Fruit fly (Drosophila melanogaster) whole organism, embryonic: ENCODE results near the gene Rab9D.

Experiments used
- ATbp ChIP-seq: fragments of 200-800 bp; sonication (Bioruptor generic); optimal IDR thresholded peaks from 2 replicates; lab custom pipeline; 2017; ENCODE audit warnings: missing biosample characterization, mild to moderate bottlenecking, missing genetic modification characterization, missing genetic modification reagents
- B-H1 ChIP-seq: fragments of 200-800 bp; sonication (Bioruptor generic); IDR thresholded peaks from 3 replicates; pipeline ENCODE4 v1.3.6; 2022; ENCODE audit warnings: missing biosample characterization, missing genetic modification characterization
- Blimp-1 ChIP-seq: fragments of 200-800 bp; sonication (Bioruptor generic); optimal IDR thresholded peaks from 3 replicates; lab custom pipeline; 2018; ENCODE audit warnings: missing biosample characterization, missing genetic modification characterization, mild to moderate bottlenecking, moderate library complexity, missing genetic modification reagents
- CG10209 ChIP-seq: fragments of 200-800 bp; sonication (Bioruptor generic); optimal IDR thresholded peaks from 3 replicates; lab custom pipeline; 2017; ENCODE audit warnings: missing biosample characterization, mild to moderate bottlenecking, missing genetic modification characterization, missing genetic modification reagents
- CG1024 ChIP-seq: fragments of 200-800 bp; sonication (Bioruptor generic); IDR thresholded peaks from 2 replicates; pipeline ENCODE4 v1.3.6; 2022; ENCODE audit warnings: missing biosample characterization, missing genetic modification characterization
- CG10543 ChIP-seq: fragments of 200-800 bp; sonication (Bioruptor generic); optimal IDR thresholded peaks from 3 replicates; lab custom pipeline; 2017; ENCODE audit warnings: missing biosample characterization, mild to moderate bottlenecking, missing genetic modification characterization, moderate library complexity
- CG11093 ChIP-seq: fragments of 200-800 bp; sonication (Bioruptor generic); IDR thresholded peaks from 3 replicates; pipeline ENCODE4 v1.3.6; 2022; ENCODE audit warnings: missing biosample characterization, missing genetic modification characterization
- CG12659 ChIP-seq: fragments of 200-800 bp; sonication (Bioruptor generic); optimal IDR thresholded peaks from 3 replicates; lab custom pipeline; 2017; ENCODE audit warnings: mild to moderate bottlenecking, missing biosample characterization, missing genetic modification reagents, missing genetic modification characterization
- CG12744 ChIP-seq: fragments of 200-800 bp; sonication (Bioruptor generic); optimal IDR thresholded peaks from 2 replicates; lab custom pipeline; 2016; ENCODE audit warnings: missing biosample characterization, missing genetic modification characterization
- CG13123 ChIP-seq: fragments of 200-800 bp; sonication (Bioruptor generic); optimal IDR thresholded peaks from 2 replicates; lab custom pipeline; 2016; ENCODE audit warnings: missing biosample characterization, missing genetic modification characterization
- CG15479 ChIP-seq: fragments of 200-800 bp; sonication (Bioruptor generic); optimal IDR thresholded peaks from 3 replicates; lab custom pipeline; 2019; ENCODE audit warnings: missing biosample characterization, mild to moderate bottlenecking, missing genetic modification characterization, moderate library complexity
- CG18011 ChIP-seq: fragments of 200-800 bp; sonication (Bioruptor generic); optimal IDR thresholded peaks from 2 replicates; lab custom pipeline; 2017; ENCODE audit warnings: missing biosample characterization, missing genetic modification characterization, mild to moderate bottlenecking, moderate library complexity, missing genotype
- CG3847 ChIP-seq: fragments of 200-800 bp; sonication (Bioruptor generic); IDR thresholded peaks from 2 replicates; pipeline ENCODE4 v1.3.6; 2022; ENCODE audit warnings: missing biosample characterization, missing genetic modification characterization
- CG3995 ChIP-seq: fragments of 200-800 bp; sonication (Bioruptor generic); optimal IDR thresholded peaks from 3 replicates; lab custom pipeline; 2016; ENCODE audit warnings: missing biosample characterization, missing genetic modification characterization
- CG4328 ChIP-seq: fragments of 200-800 bp; sonication (Bioruptor generic); optimal IDR thresholded peaks from 3 replicates; lab custom pipeline; 2017; ENCODE audit warnings: missing biosample characterization, missing genetic modification reagents, missing genetic modification characterization
- CG6683 ChIP-seq: fragments of 200-800 bp; sonication (Bioruptor generic); optimal IDR thresholded peaks from 2 replicates; lab custom pipeline; 2017; ENCODE audit warnings: missing biosample characterization, mild to moderate bottlenecking, missing genetic modification characterization, missing genetic modification reagents
- CG8388 ChIP-seq: fragments of 200-800 bp; sonication (Bioruptor generic); optimal IDR thresholded peaks from 2 replicates; lab custom pipeline; 2019; ENCODE audit warnings: missing biosample characterization, mild to moderate bottlenecking, missing genetic modification characterization, moderate library complexity
- Dbx ChIP-seq: fragments of 200-800 bp; sonication (Bioruptor generic); IDR thresholded peaks from 3 replicates; pipeline ENCODE4 v1.3.6; 2022; ENCODE audit warnings: missing biosample characterization, missing genetic modification characterization
- Ets65A ChIP-seq: fragments of 200-800 bp; sonication (Bioruptor generic); peaks from one replicate; lab custom pipeline; 2016; ENCODE audit warnings: missing biosample characterization, missing genetic modification characterization
- Fer1 ChIP-seq: fragments of 200-800 bp; sonication (Bioruptor generic); optimal IDR thresholded peaks from 2 replicates; lab custom pipeline; 2017; ENCODE audit warnings: missing biosample characterization, mild to moderate bottlenecking, missing genetic modification characterization
- H2.0 ChIP-seq: fragments of 200-800 bp; sonication (Bioruptor generic); IDR thresholded peaks from 2 replicates; pipeline ENCODE4 v1.3.6; 2022; ENCODE audit warnings: missing biosample characterization, missing genetic modification characterization
- MTF-1 ChIP-seq: fragments of 200-800 bp; sonication (Bioruptor generic); optimal IDR thresholded peaks from 2 replicates; lab custom pipeline; 2018; ENCODE audit warnings: missing biosample characterization, mild to moderate bottlenecking, missing genetic modification characterization, borderline replicate concordance
- Mes4 ChIP-seq: fragments of 200-800 bp; sonication (Bioruptor generic); optimal IDR thresholded peaks from 2 replicates; lab custom pipeline; 2016; ENCODE audit warnings: missing biosample characterization, missing genetic modification characterization
- NK7.1 ChIP-seq: fragments of 200-800 bp; sonication (Bioruptor generic); optimal IDR thresholded peaks from 3 replicates; lab custom pipeline; 2016; ENCODE audit warnings: missing biosample characterization, missing genetic modification characterization
- Ptx1 ChIP-seq: fragments of 200-800 bp; sonication (Bioruptor generic); IDR thresholded peaks from 2 replicates; pipeline ENCODE4 v1.3.6; 2022; ENCODE audit warnings: missing biosample characterization, missing genetic modification characterization
- Ravus ChIP-seq: fragments of 200-800 bp; sonication (Bioruptor generic); IDR thresholded peaks from 2 replicates; pipeline ENCODE4 v1.3.6; 2022; ENCODE audit warnings: missing biosample characterization, missing genetic modification characterization
- Rfx ChIP-seq: fragments of 200-800 bp; sonication (Bioruptor generic); IDR thresholded peaks from 2 replicates; pipeline ENCODE4 v1.3.6; 2022; ENCODE audit warnings: missing biosample characterization, missing genetic modification characterization
- Scr ChIP-seq: fragments of 200-800 bp; sonication (Bioruptor generic); IDR thresholded peaks from 2 replicates; pipeline ENCODE4 v1.3.6; 2022; ENCODE audit warnings: missing biosample characterization, missing genetic modification characterization; ENCODE audit not compliant: partially characterized antibody
- Xrp1 ChIP-seq: fragments of 200-800 bp; sonication (Bioruptor generic); IDR thresholded peaks from 2 replicates; pipeline ENCODE4 v1.3.6; 2022; ENCODE audit warnings: missing biosample characterization, missing genetic modification characterization
- al ChIP-seq: fragments of 200-800 bp; sonication (Bioruptor generic); IDR thresholded peaks from 2 replicates; pipeline ENCODE4 v1.3.6; 2022; ENCODE audit warnings: missing biosample characterization, missing genetic modification characterization
- bcd ChIP-seq: fragments of 200-800 bp; sonication (Bioruptor generic); optimal IDR thresholded peaks from 2 replicates; lab custom pipeline; 2017; ENCODE audit warnings: missing biosample characterization, mild to moderate bottlenecking, missing genetic modification characterization
- cas ChIP-seq: fragments of 200-800 bp; sonication (Bioruptor generic); IDR thresholded peaks from 2 replicates; pipeline ENCODE4 v1.3.6; 2022; ENCODE audit warnings: missing biosample characterization, missing genetic modification characterization
- caup ChIP-seq: fragments of 200-800 bp; sonication (Bioruptor generic); optimal IDR thresholded peaks from 3 replicates; lab custom pipeline; 2017; ENCODE audit warnings: missing biosample characterization, mild to moderate bottlenecking, missing genetic modification characterization, moderate library complexity; ENCODE audit not compliant: severe bottlenecking
- chinmo ChIP-seq: fragments of 200-800 bp; sonication (Bioruptor generic); IDR thresholded peaks from 4 replicates; pipeline ENCODE4 v1.3.6; 2022; ENCODE audit warnings: missing biosample characterization, missing genetic modification characterization; ENCODE audit not compliant: partially characterized antibody
- ci ChIP-seq: fragments of 200-800 bp; sonication (Bioruptor generic); IDR thresholded peaks from 3 replicates; pipeline ENCODE4 v1.3.6; 2022; ENCODE audit warnings: missing biosample characterization, missing genetic modification characterization
- gsb-n ChIP-seq: fragments of 200-800 bp; sonication (Bioruptor generic); optimal IDR thresholded peaks from 3 replicates; lab custom pipeline; 2018; ENCODE audit warnings: missing biosample characterization, mild to moderate bottlenecking, missing genetic modification characterization
- gt ChIP-seq: fragments of 200-800 bp; sonication (Bioruptor generic); IDR thresholded peaks from 2 replicates; pipeline ENCODE4 v1.3.6; 2022; ENCODE audit warnings: missing biosample characterization, missing genetic modification characterization
- ham ChIP-seq: fragments of 200-800 bp; sonication (Bioruptor generic); IDR thresholded peaks from 2 replicates; pipeline ENCODE4 v1.3.6; 2022; ENCODE audit warnings: missing biosample characterization, missing genetic modification characterization
- lab ChIP-seq: fragments of 200-800 bp; sonication (Bioruptor generic); optimal IDR thresholded peaks from 3 replicates; lab custom pipeline; 2017; ENCODE audit warnings: missing biosample characterization, missing genetic modification characterization, mild to moderate bottlenecking, moderate library complexity, missing genetic modification reagents
- lmd ChIP-seq: fragments of 200-800 bp; sonication (Bioruptor generic); IDR thresholded peaks from 2 replicates; pipeline ENCODE4 v1.3.6; 2022; ENCODE audit warnings: missing biosample characterization, missing genetic modification characterization
- nau ChIP-seq: fragments of 200-800 bp; sonication (Bioruptor generic); optimal IDR thresholded peaks from 3 replicates; lab custom pipeline; 2017; ENCODE audit warnings: missing biosample characterization, mild to moderate bottlenecking, missing genetic modification characterization, missing genetic modification reagents
- nmo ChIP-seq: fragments of 200-800 bp; sonication (Bioruptor generic); optimal IDR thresholded peaks from 2 replicates; lab custom pipeline; 2018; ENCODE audit warnings: missing biosample characterization, mild to moderate bottlenecking, missing genetic modification characterization, moderate library complexity
- org-1 ChIP-seq: fragments of 200-800 bp; sonication (Bioruptor generic); optimal IDR thresholded peaks from 2 replicates; lab custom pipeline; 2017; ENCODE audit warnings: missing biosample characterization, missing genetic modification characterization
- peb ChIP-seq: fragments of 200-800 bp; sonication (Bioruptor generic); IDR thresholded peaks from 2 replicates; pipeline ENCODE4 v1.3.6; 2022; ENCODE audit warnings: missing biosample characterization, missing genetic modification characterization
- pnt ChIP-seq: fragments of 200-800 bp; sonication (Bioruptor generic); optimal IDR thresholded peaks from 3 replicates; lab custom pipeline; 2016; ENCODE audit warnings: missing biosample characterization, missing genetic modification characterization
- rib ChIP-seq: fragments of 200-800 bp; sonication (Bioruptor generic); IDR thresholded peaks from 2 replicates; pipeline ENCODE4 v1.3.6; 2022; ENCODE audit warnings: missing biosample characterization, missing genetic modification characterization
- scrt ChIP-seq: fragments of 200-800 bp; sonication (Bioruptor generic); optimal IDR thresholded peaks from 2 replicates; lab custom pipeline; 2018; ENCODE audit warnings: missing biosample characterization, mild to moderate bottlenecking, missing genetic modification characterization, moderate library complexity
- sima ChIP-seq: fragments of 200-800 bp; sonication (Bioruptor generic); optimal IDR thresholded peaks from 2 replicates; lab custom pipeline; 2016; ENCODE audit warnings: missing biosample characterization, missing genetic modification characterization
- slbo ChIP-seq: fragments of 200-800 bp; sonication (Bioruptor generic); IDR thresholded peaks from 2 replicates; pipeline ENCODE4 v1.3.6; 2022; ENCODE audit warnings: missing biosample characterization, missing genetic modification characterization
- slp2 ChIP-seq: fragments of 200-800 bp; sonication (Bioruptor generic); optimal IDR thresholded peaks from 2 replicates; lab custom pipeline; 2016; ENCODE audit warnings: missing biosample characterization, missing genetic modification characterization
- wdn ChIP-seq: fragments of 200-800 bp; sonication (Bioruptor generic); IDR thresholded peaks from 2 replicates; pipeline ENCODE4 v1.3.6; 2022; ENCODE audit warnings: missing biosample characterization, missing genetic modification characterization

The Rab9D gene

dm6 chrX:10561433-10561832 is 27.5 kb upstream of the Rab9D start (continued):
- TF ChIP-seq CG15479 (GFP tag; lab: Kevin White, UChicago) = no peak
- no peak for TF ChIP-seq CG18011 (GFP tag; lab: Kevin White, UChicago)
- no peak for TF ChIP-seq Scr (GFP tag; lab: Robert Waterston, UW)
- TF ChIP-seq Ets65A (GFP tag; lab: Kevin White, UChicago) = no peak
- 0 out of 2 replicates have a peak, but pooled peaks have one; percentile 33 for TF ChIP-seq al
- no peak for TF ChIP-seq sima
- no peak for TF ChIP-seq slp2
- peak; percentile 39 for TF ChIP-seq CG8388 (GFP tag; lab: Kevin White, UChicago)
- TF ChIP-seq peb = no peak
- no peak for TF ChIP-seq CG6683 (GFP tag; lab: Kevin White, UChicago)
- peak; percentile 14 for TF ChIP-seq gsb-n (tag; lab: Kevin White, UChicago)
- peak; percentile 47 for TF ChIP-seq Fer1 (GFP tag; lab: Kevin White, UChicago)
- peak; percentile 61 for TF ChIP-seq slbo (GFP tag; lab: Robert Waterston, UW)
- TF ChIP-seq B-H1 (GFP tag; lab: Robert Waterston, UW) = peak; percentile 12; the same call in 1 of the 3 replicates
- peak; percentile 32 for TF ChIP-seq CG12659 (GFP tag; lab: Kevin White, UChicago)
- TF ChIP-seq wdn (GFP tag; lab: Robert Waterston, UW) = no peak
- TF ChIP-seq scrt (GFP tag; lab: Kevin White, UChicago) = peak; percentile 25
- peak; percentile 70 for TF ChIP-seq nmo (GFP tag; lab: Kevin White, UChicago)
- TF ChIP-seq ham (GFP tag; lab: Robert Waterston, UW) = no peak
- TF ChIP-seq Blimp-1 (GFP tag; lab: Kevin White, UChicago) = peak; percentile 51
- peak; percentile 21 for TF ChIP-seq org-1 (GFP tag; lab: Kevin White, UChicago)
- TF ChIP-seq pnt (GFP tag; lab: Kevin White, UChicago) = no peak
- TF ChIP-seq Ptx1 (GFP tag; lab: Robert Waterston, UW) = peak; percentile 69
- no peak for TF ChIP-seq CG3995 (GFP tag; lab: Kevin White, UChicago)
- peak; percentile 65 for TF ChIP-seq lab (GFP tag; lab: Kevin White, UChicago)
- TF ChIP-seq CG12744 (GFP tag; lab: Kevin White, UChicago) = no peak
- no peak for TF ChIP-seq Mes4 (GFP tag; lab: Kevin White, UChicago)
- no peak for TF ChIP-seq CG4328 (GFP tag; lab: Kevin White, UChicago)
- TF ChIP-seq CG10209 (GFP tag; lab: Kevin White, UChicago) = peak; percentile 49
- no peak for TF ChIP-seq CG1024
- no peak for TF ChIP-seq chinmo (GFP tag; lab: Robert Waterston, UW)
- TF ChIP-seq Ravus = peak; percentile 8; the same call in 1 of the 2 replicates
- TF ChIP-seq CG11093 = no peak
- TF ChIP-seq gt (GFP tag; lab: Robert Waterston, UW) = no peak
- TF ChIP-seq rib (GFP tag; lab: Robert Waterston, UW) = no peak
- TF ChIP-seq ci = no peak
- TF ChIP-seq lmd (GFP tag; lab: Robert Waterston, UW) = peak; percentile 53
- 0 out of 3 replicates have a peak, but pooled peaks have one; percentile 20 for TF ChIP-seq Dbx
- peak; percentile 18 for TF ChIP-seq bcd
- TF ChIP-seq Rfx (GFP tag; lab: Robert Waterston, UW) = peak; percentile 60
- peak; percentile 44 for TF ChIP-seq nau
- TF ChIP-seq CG13123 (GFP tag; lab: Kevin White, UChicago) = no peak
- TF ChIP-seq H2.0 (GFP tag; lab: Robert Waterston, UW) = 0 out of 2 replicates have a peak, but pooled peaks have one; percentile 4
- TF ChIP-seq CG10543 = no peak
- peak; percentile 7 for TF ChIP-seq caup
- TF ChIP-seq CG3847 (GFP tag; lab: Robert Waterston, UW) = peak; percentile 29; the same call in 1 of the 2 replicates
- no peak for TF ChIP-seq cas (GFP tag; lab: Robert Waterston, UW)
- TF ChIP-seq Xrp1 (GFP tag; lab: Robert Waterston, UW) = no peak
- peak; percentile 23 for TF ChIP-seq ATbp
- no peak for TF ChIP-seq NK7.1
- TF ChIP-seq MTF-1 (GFP tag; lab: Kevin White, UChicago) = no peak
